Fruit fly (Drosophila melanogaster) whole organism, pupa: Measurements from ENCODE around the gene pr.
A peak's percentile ranks its signal among the peaks of the same experiment; 100 is the strongest.

Experiments
- CG10348 ChIP-seq: fragments of 200-800 bp; sonication (Bioruptor generic); IDR thresholded peaks from 2 replicates; pipeline ENCODE4 v1.3.6; 2022; ENCODE audit warnings: missing biosample characterization, missing genetic modification characterization
- CG12605 ChIP-seq: fragments of 200-800 bp; sonication (Bioruptor generic); IDR thresholded peaks from 2 replicates; pipeline ENCODE4 v1.3.6; 2022; ENCODE audit warnings: missing biosample characterization, missing genetic modification characterization
- CG13204 ChIP-seq: fragments of 200-800 bp; sonication (Bioruptor generic); optimal IDR thresholded peaks from 2 replicates; lab custom pipeline; 2018; ENCODE audit warnings: missing biosample characterization, mild to moderate bottlenecking, missing genetic modification characterization, moderate library complexity
- CG14655 ChIP-seq: fragments of 200-800 bp; sonication (Bioruptor generic); optimal IDR thresholded peaks from 3 replicates; lab custom pipeline; 2017; ENCODE audit warnings: mild to moderate bottlenecking, missing biosample characterization, missing genetic modification reagents, missing genetic modification characterization
- CG15710 ChIP-seq: fragments of 200-800 bp; sonication (Bioruptor generic); optimal IDR thresholded peaks from 2 replicates; lab custom pipeline; 2018; ENCODE audit warnings: missing biosample characterization, mild to moderate bottlenecking, missing genetic modification characterization, moderate library complexity
- CG17806 ChIP-seq: fragments of 200-800 bp; sonication (Bioruptor generic); optimal IDR thresholded peaks from 2 replicates; lab custom pipeline; 2018; ENCODE audit warnings: missing biosample characterization, mild to moderate bottlenecking, missing genetic modification characterization, moderate library complexity
- CG32121 ChIP-seq: fragments of 200-800 bp; sonication (Bioruptor generic); IDR thresholded peaks from 2 replicates; pipeline ENCODE4 v1.3.6; 2022; ENCODE audit warnings: missing biosample characterization, missing genetic modification characterization
- CG34367 ChIP-seq: fragments of 200-800 bp; sonication (Bioruptor generic); optimal IDR thresholded peaks from 2 replicates; lab custom pipeline; 2018; ENCODE audit warnings: missing biosample characterization, mild to moderate bottlenecking, missing genetic modification characterization
- CG4496 ChIP-seq: fragments of 200-800 bp; sonication (Bioruptor generic); IDR thresholded peaks from 3 replicates; pipeline ENCODE4 v1.3.6; 2022; ENCODE audit warnings: missing biosample characterization, missing genetic modification characterization
- CG8159 ChIP-seq: fragments of 200-800 bp; sonication (Bioruptor generic); optimal IDR thresholded peaks from 3 replicates; lab custom pipeline; 2018; ENCODE audit warnings: missing biosample characterization, mild to moderate bottlenecking, missing genetic modification characterization, moderate library complexity
- CG8301 ChIP-seq: fragments of 200-800 bp; sonication (Bioruptor generic); optimal IDR thresholded peaks from 2 replicates; lab custom pipeline; 2018; ENCODE audit warnings: missing biosample characterization, mild to moderate bottlenecking, missing genetic modification characterization
- CG9948 ChIP-seq: fragments of 200-800 bp; sonication (Bioruptor generic); optimal IDR thresholded peaks from 2 replicates; lab custom pipeline; 2018; ENCODE audit warnings: missing biosample characterization, mild to moderate bottlenecking, missing genetic modification characterization, moderate library complexity
- D1 ChIP-seq: fragments of 200-800 bp; sonication (Bioruptor generic); optimal IDR thresholded peaks from 2 replicates; lab custom pipeline; 2018; ENCODE audit warnings: missing biosample characterization, mild to moderate bottlenecking, missing genetic modification characterization, moderate library complexity
- EcR ChIP-seq: fragments of 200-800 bp; sonication (Bioruptor generic); optimal IDR thresholded peaks from 3 replicates; lab custom pipeline; 2019; ENCODE audit warnings: missing biosample characterization, missing genetic modification characterization, mild to moderate bottlenecking, moderate library complexity, missing genetic modification reagents
- Ets98B ChIP-seq: fragments of 200-800 bp; sonication (Bioruptor generic); IDR thresholded peaks from 2 replicates; pipeline ENCODE4 v1.3.6; 2022; ENCODE audit warnings: missing biosample characterization, missing genetic modification characterization
- Pif1A ChIP-seq: fragments of 200-800 bp; sonication (Bioruptor generic); optimal IDR thresholded peaks from 3 replicates; lab custom pipeline; 2016; ENCODE audit warnings: missing biosample characterization, missing genetic modification characterization
- Pif1B ChIP-seq: fragments of 200-800 bp; sonication (Bioruptor generic); optimal IDR thresholded peaks from 3 replicates; lab custom pipeline; 2016; ENCODE audit warnings: missing biosample characterization, missing genetic modification characterization
- Snoo ChIP-seq: fragments of 200-800 bp; sonication (Bioruptor generic); optimal IDR thresholded peaks from 3 replicates; lab custom pipeline; 2017; ENCODE audit warnings: missing biosample characterization, mild to moderate bottlenecking, missing genetic modification characterization, inconsistent platforms
- fd96Ca ChIP-seq: fragments of 200-800 bp; sonication (Bioruptor generic); IDR thresholded peaks from 3 replicates; pipeline ENCODE4 v1.3.6; 2022; ENCODE audit warnings: missing biosample characterization, missing genetic modification characterization
- gl ChIP-seq: fragments of 200-800 bp; sonication (Bioruptor generic); optimal IDR thresholded peaks from 2 replicates; lab custom pipeline; 2018; ENCODE audit warnings: missing biosample characterization, mild to moderate bottlenecking, missing genetic modification characterization
- rn ChIP-seq: fragments of 200-800 bp; sonication (Bioruptor generic); IDR thresholded peaks from 2 replicates; pipeline ENCODE4 v1.3.6; 2022; ENCODE audit warnings: missing biosample characterization, missing genetic modification characterization

Gene pr

DNA sequence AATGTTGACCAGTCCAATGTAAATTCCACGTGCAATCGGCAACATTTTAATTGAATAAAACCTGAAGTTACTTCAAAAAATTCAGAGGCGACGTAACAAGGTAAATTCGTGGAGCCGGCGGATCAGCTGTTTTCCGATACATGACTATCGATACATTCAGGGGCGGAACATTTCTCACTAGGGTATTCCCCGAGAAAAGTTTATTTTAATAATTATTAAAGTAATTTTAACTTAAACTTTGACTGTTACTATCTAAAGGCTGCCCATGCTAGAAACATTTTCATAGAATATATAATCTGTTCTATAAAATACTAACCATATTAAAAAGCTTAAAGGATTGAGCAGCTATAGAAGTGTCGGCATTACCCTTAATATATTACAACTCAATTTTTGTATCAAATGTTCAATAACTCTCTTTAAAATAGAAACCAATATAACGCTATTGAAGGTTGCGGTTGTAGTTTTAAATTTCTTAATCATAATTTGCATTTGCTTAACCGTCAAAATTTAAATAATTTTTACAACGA lies 21.9 kb upstream of the pr start, which contains the start of the genes mRpS18B and Kua:
mRpS18B (minus strand) TSS at position 149 of the 527 bp plus-strand sequence.
Kua (plus strand) TSS at position 477 of the 527 bp plus-strand sequence.
- no peak for TF ChIP-seq CG10348 (GFP tag; lab: Robert Waterston, UW)
- TF ChIP-seq CG8301 (tag; lab: Kevin White, UChicago) = peak; percentile 28
- TF ChIP-seq Ets98B = peak; percentile 46
- peak; percentile 38 for TF ChIP-seq CG15710 (tag; lab: Kevin White, UChicago)
- peak; percentile 41 for TF ChIP-seq CG14655 (GFP tag; lab: Kevin White, UChicago)
- TF ChIP-seq CG8159 (tag; lab: Kevin White, UChicago) = peak; percentile 55
- no peak for TF ChIP-seq CG9948 (tag; lab: Kevin White, UChicago)
- peak; percentile 39 for TF ChIP-seq CG17806 (tag; lab: Kevin White, UChicago)
- TF ChIP-seq CG4496 = peak; percentile 41; the same call in 1 of the 3 replicates
- TF ChIP-seq D1 (tag; lab: Kevin White, UChicago) = peak; percentile 61
- TF ChIP-seq CG13204 (GFP tag; lab: Kevin White, UChicago) = no peak
- TF ChIP-seq, all 21 proteins: peak for 8

dm6 chr2L:20093794-20094193 lies 18.5 kb upstream of the pr start, which contains the start of the genes Taf13 and nesd:
Gene Taf13 (minus strand): TSS chr2L:20093849.
Gene nesd (plus strand): TSS chr2L:20093972.
- no peak for TF ChIP-seq CG14655 (GFP tag; lab: Kevin White, UChicago)
- TF ChIP-seq CG8159 (tag; lab: Kevin White, UChicago) = peak; percentile 44
- TF ChIP-seq CG15710 (tag; lab: Kevin White, UChicago) = peak; percentile 37
- TF ChIP-seq CG13204 (GFP tag; lab: Kevin White, UChicago) = no peak
- TF ChIP-seq CG17806 (tag; lab: Kevin White, UChicago) = peak; percentile 19
- TF ChIP-seq Pif1B (GFP tag; lab: Kevin White, UChicago) = peak; percentile 49
- no peak for TF ChIP-seq Ets98B
- TF ChIP-seq, all 21 proteins: peak for 4

DNA sequence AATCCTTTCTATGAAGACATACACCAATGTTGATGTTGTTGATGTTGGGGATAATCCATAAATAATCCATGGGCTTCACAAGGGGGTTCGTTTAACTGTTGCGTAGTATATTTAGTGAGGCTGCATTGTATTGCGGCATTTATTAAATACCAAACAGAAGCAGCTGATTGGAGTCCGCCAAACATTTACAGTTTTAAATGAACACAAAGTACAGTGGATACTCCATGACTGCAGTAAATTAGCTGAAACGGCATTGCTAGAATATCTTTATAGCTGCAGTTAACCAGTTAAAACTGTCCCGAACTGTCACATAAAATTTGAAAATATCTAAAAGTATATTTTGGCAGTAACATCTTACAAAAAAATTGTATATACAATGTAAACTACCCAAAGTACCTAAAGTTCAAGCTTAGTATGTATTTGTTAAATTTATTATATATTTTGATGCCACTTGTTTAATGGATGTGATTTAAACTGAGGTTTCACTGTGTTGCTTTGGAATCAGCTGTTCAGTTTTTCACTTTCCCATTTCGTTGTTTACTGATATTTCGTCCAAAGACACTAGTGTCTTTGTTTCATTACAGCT lies 15.9 kb upstream of the pr start, which contains the start of the genes CG10747 and Pyroxd1:
CG10747 (minus strand) TSS at position 255 of the 586 bp plus-strand sequence.
Pyroxd1 (plus strand) TSS at position 342 of the 586 bp plus-strand sequence.
- peak; percentile 97 for TF ChIP-seq Ets98B
- peak; percentile 99 for TF ChIP-seq CG14655 (GFP tag; lab: Kevin White, UChicago)
- peak; percentile 96 for TF ChIP-seq rn (GFP tag; lab: Robert Waterston, UW)
- peak; percentile 93 for TF ChIP-seq fd96Ca (GFP tag; lab: Robert Waterston, UW)
- peak; percentile 97 for TF ChIP-seq CG34367 (tag; lab: Kevin White, UChicago)
- peak; percentile 99 for TF ChIP-seq CG8159 (tag; lab: Kevin White, UChicago)
- TF ChIP-seq D1 (tag; lab: Kevin White, UChicago) = peak; percentile 98
- peak; percentile 98 for TF ChIP-seq Snoo
- TF ChIP-seq CG10348 (GFP tag; lab: Robert Waterston, UW) = peak; percentile 96
- no peak for TF ChIP-seq CG13204 (GFP tag; lab: Kevin White, UChicago)
- peak; percentile 92 for TF ChIP-seq gl
- peak; percentile 99 for TF ChIP-seq CG15710 (tag; lab: Kevin White, UChicago)
- peak; percentile 94 for TF ChIP-seq CG12605 (GFP tag; lab: Robert Waterston, UW)
- peak; percentile 99 for TF ChIP-seq CG9948 (tag; lab: Kevin White, UChicago)
- TF ChIP-seq Pif1B (GFP tag; lab: Kevin White, UChicago) = peak; percentile 98
- peak; percentile 99 for TF ChIP-seq CG32121
- peak; percentile 98 for TF ChIP-seq CG4496
- TF ChIP-seq CG17806 (tag; lab: Kevin White, UChicago) = peak; percentile 98
- TF ChIP-seq EcR (GFP tag; lab: Kevin White, UChicago) = peak; percentile 59
- TF ChIP-seq CG8301 (tag; lab: Kevin White, UChicago) = peak; percentile 99
- TF ChIP-seq Pif1A = peak; percentile 99
- TF ChIP-seq, all 21 proteins: peak for 20

- TF ChIP-seq D1 (tag; lab: Kevin White, UChicago) = peak; percentile 78
- peak; percentile 93 for TF ChIP-seq rn (GFP tag; lab: Robert Waterston, UW)
- TF ChIP-seq CG14655 (GFP tag; lab: Kevin White, UChicago) = peak; percentile 93
- peak; percentile 96 for TF ChIP-seq CG32121
- peak; percentile 93 for TF ChIP-seq CG10348 (GFP tag; lab: Robert Waterston, UW)
- TF ChIP-seq EcR (GFP tag; lab: Kevin White, UChicago) = peak; percentile 62
- TF ChIP-seq Snoo = peak; percentile 85
- peak; percentile 88 for TF ChIP-seq CG8159 (tag; lab: Kevin White, UChicago)
- TF ChIP-seq CG34367 (tag; lab: Kevin White, UChicago) = peak; percentile 74
- TF ChIP-seq gl = peak; percentile 56
- TF ChIP-seq CG15710 (tag; lab: Kevin White, UChicago) = peak; percentile 74
- peak; percentile 98 for TF ChIP-seq CG4496
- peak; percentile 84 for TF ChIP-seq CG9948 (tag; lab: Kevin White, UChicago)
- TF ChIP-seq fd96Ca (GFP tag; lab: Robert Waterston, UW) = peak; percentile 94
- TF ChIP-seq CG8301 (tag; lab: Kevin White, UChicago) = peak; percentile 91
- TF ChIP-seq CG17806 (tag; lab: Kevin White, UChicago) = peak; percentile 90
- peak; percentile 92 for TF ChIP-seq Pif1B (GFP tag; lab: Kevin White, UChicago)
- TF ChIP-seq Ets98B = peak; percentile 98
- no peak for TF ChIP-seq CG13204 (GFP tag; lab: Kevin White, UChicago)
- TF ChIP-seq CG12605 (GFP tag; lab: Robert Waterston, UW) = peak; percentile 90; the same call in 1 of the 2 replicates
- TF ChIP-seq Pif1A = peak; percentile 95
Observed at dm6 chr2L:20086295-20087096, 11.2 kb upstream of the pr start.
